Fruit fly (Drosophila melanogaster) whole organism, adult: ENCODE results near the gene CG31835.

Source experiments
- CG11617 ChIP-seq: fragments of 200-800 bp; sonication (Bioruptor generic); optimal IDR thresholded peaks from 2 replicates; lab custom pipeline; 2017; ENCODE audit warnings: mild to moderate bottlenecking, missing biosample characterization, missing genetic modification reagents, missing genetic modification characterization
- CG12768 ChIP-seq: fragments of 200-800 bp; sonication (Bioruptor generic); optimal IDR thresholded peaks from 2 replicates; lab custom pipeline; 2017; ENCODE audit warnings: missing biosample characterization, missing genetic modification characterization, mild to moderate bottlenecking, moderate library complexity, missing genetic modification reagents
- CG14711 ChIP-seq: fragments of 200-800 bp; sonication (Bioruptor generic); optimal IDR thresholded peaks from 2 replicates; lab custom pipeline; 2018; ENCODE audit warnings: missing biosample characterization, mild to moderate bottlenecking, missing genetic modification characterization, moderate library complexity
- CG7045 ChIP-seq: fragments of 200-800 bp; sonication (Bioruptor generic); optimal IDR thresholded peaks from 2 replicates; lab custom pipeline; 2017; ENCODE audit warnings: missing biosample characterization, mild to moderate bottlenecking, missing genetic modification characterization
- CG7101 ChIP-seq: fragments of 200-800 bp; sonication (Bioruptor generic); optimal IDR thresholded peaks from 2 replicates; lab custom pipeline; 2018; ENCODE audit warnings: missing biosample characterization, mild to moderate bottlenecking, missing genetic modification characterization, moderate library complexity
- Clk ChIP-seq: fragments of 200-800 bp; sonication (Bioruptor generic); optimal IDR thresholded peaks from 2 replicates; lab custom pipeline; 2017; ENCODE audit warnings: missing biosample characterization, missing genetic modification characterization
- cnc ChIP-seq, 2 experiments: fragments of >200 bp; optimal IDR thresholded peaks; 2 replicates each; lab custom pipeline; 2017
- kay ChIP-seq: fragments of 200-800 bp; sonication (Bioruptor generic); peaks from one replicate; lab custom pipeline; 2016; ENCODE audit warnings: missing biosample characterization, missing genetic modification characterization, borderline replicate concordance
- ovo ChIP-seq: fragments of 200-800 bp; sonication (Bioruptor generic); optimal IDR thresholded peaks from 2 replicates; lab custom pipeline; 2016; ENCODE audit warnings: missing biosample characterization, missing genetic modification characterization
- pad ChIP-seq: fragments of 200-800 bp; sonication (Bioruptor generic); optimal IDR thresholded peaks from 3 replicates; lab custom pipeline; 2017; ENCODE audit warnings: missing biosample characterization, missing genetic modification characterization, mild to moderate bottlenecking, moderate library complexity, missing genetic modification reagents
- tj ChIP-seq: fragments of 200-800 bp; sonication (Bioruptor generic); optimal IDR thresholded peaks from 3 replicates; lab custom pipeline; 2017; ENCODE audit warnings: missing biosample characterization, mild to moderate bottlenecking, missing genetic modification characterization, moderate library complexity
- toe ChIP-seq: fragments of 200-800 bp; sonication (Bioruptor generic); optimal IDR thresholded peaks from 2 replicates; lab custom pipeline; 2016; ENCODE audit warnings: missing biosample characterization, missing genetic modification characterization

dm6 chr2L:14760467-14760866 lies 24.8 kb downstream of the CG31835 start, which contains the start of gene CG4691:
- TF ChIP-seq tj (no peak), CG12768 (GFP tag; lab: Kevin White, UChicago) (no peak), ovo (GFP tag; lab: Kevin White, UChicago) (no peak), kay (GFP tag; lab: Kevin White, UChicago) (no peak), cnc (optimal IDR thresholded peaks at IDR 0.05; lab: Kevin White, UChicago) (no peak), CG14711 (no peak), CG7101 (tag; lab: Kevin White, UChicago) (no peak), CG11617 (no peak), pad (GFP tag; lab: Kevin White, UChicago) (no peak), Clk (GFP tag; lab: Kevin White, UChicago) (no peak), toe (no peak), CG7045 (GFP tag; lab: Kevin White, UChicago) (no peak)
